Fruit fly (Drosophila melanogaster): ENCODE measurements around the gene amd.

DNA sequence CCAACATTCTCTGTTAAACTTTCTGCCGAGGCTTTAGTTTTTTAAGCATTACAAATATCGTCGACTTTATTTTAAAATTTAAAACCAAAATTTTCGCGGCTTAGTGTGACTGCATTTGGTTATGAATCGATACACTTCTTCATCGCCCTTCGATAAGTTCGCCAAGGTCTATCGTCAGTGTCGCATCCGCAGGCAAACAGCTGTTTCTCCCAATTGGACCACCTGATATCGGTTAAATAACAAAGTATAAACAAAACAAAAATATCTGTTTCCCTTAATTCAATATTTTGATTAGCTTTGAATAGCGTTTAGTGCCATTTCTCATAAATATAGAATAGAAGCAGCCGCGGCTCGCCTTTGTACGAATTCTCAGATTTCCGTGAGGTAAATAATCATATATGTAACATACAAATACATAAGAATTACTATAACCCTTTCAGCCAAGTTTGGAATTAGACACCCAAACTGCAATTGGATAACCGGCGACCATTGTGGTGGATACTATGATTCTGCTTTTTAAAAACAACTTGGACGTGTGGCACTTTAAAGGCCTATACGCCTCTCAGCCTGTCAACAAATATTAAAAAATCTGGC is 4.3 kb downstream of the amd start, which contains the start of gene CG10561:
- TF ChIP-seq OdsH (GFP tag; optimal IDR thresholded peaks at IDR 0.05) (no peak), Hr78 (GFP tag; optimal IDR thresholded peaks at IDR 0.05) (no peak), Abd-B (GFP tag; optimal IDR thresholded peaks at IDR 0.05) (no peak), lola (GFP tag; optimal IDR thresholded peaks at IDR 0.05) (no peak), sage (GFP tag; optimal IDR thresholded peaks at IDR 0.05) (no peak), dsf (GFP tag; optimal IDR thresholded peaks at IDR 0.05; ENCODE audit: borderline replicate concordance) (no peak), Hnf4 (GFP tag; optimal IDR thresholded peaks at IDR 0.05) (no peak), rgr (GFP tag; optimal IDR thresholded peaks at IDR 0.05) (no peak), br (GFP tag; optimal IDR thresholded peaks at IDR 0.05) (no peak), Myc (optimal IDR thresholded peaks at IDR 0.05) (no peak), jim (GFP tag; optimal IDR thresholded peaks at IDR 0.05) (no peak), HLH106 (tag; optimal IDR thresholded peaks at IDR 0.05) (no peak), h (GFP tag; optimal IDR thresholded peaks at IDR 0.05) (no peak), Rel (GFP tag; optimal IDR thresholded peaks at IDR 0.05) (no peak), Rel (tag; optimal IDR thresholded peaks at IDR 0.05) (peak; percentile 18)
